Fruit fly (Drosophila melanogaster): ENCODE results near the gene Trf.
A peak's percentile ranks its signal among the peaks of the same experiment; 100 is the strongest.

DNA sequence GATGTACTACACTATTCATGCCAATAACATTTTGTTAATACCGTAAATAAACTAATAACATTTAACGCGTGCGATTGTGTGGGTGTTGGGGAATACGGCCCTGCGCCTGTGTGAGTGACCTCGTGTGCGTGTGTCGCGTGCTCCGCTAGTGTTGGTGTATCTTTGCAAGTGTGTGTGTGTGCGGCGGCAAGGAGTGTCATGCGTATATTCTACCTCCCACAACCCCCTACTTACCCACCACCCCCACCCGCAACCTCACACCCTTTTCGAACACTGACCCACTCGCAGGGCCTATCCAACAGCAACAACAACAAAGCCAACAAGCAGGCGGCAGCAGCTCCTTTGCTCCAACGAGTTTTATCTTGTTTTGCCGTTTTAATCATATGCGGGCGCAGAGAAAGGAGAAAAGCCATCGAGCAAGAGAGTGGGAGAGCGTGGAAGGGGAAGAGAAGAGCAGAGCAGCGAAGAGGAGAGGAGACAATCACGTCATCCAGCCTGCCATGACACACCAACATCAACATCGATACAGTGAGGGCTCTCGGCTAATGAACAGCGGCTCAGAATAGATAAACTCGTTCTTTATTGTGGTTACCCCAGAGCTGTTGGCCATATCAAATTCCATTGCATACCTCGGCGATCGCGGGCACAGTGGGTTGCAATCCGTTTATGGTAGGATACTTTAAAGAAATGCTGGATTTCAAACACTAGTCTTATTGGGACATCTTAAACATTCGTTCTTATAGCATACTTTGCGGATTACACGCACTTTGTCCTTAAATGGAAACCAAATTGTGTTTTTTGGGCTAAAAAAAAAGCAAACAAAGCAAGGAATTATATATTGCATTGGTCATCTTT is 11.9 kb downstream of the Trf start:
- no peak for TF ChIP-seq CG34367 (tag; optimal IDR thresholded peaks at IDR 0.05)
- no peak for TF ChIP-seq CG32121 (GFP tag; IDR thresholded peaks at IDR 0.05)
- no peak for TF ChIP-seq rn (GFP tag; IDR thresholded peaks at IDR 0.05)
- no peak for TF ChIP-seq CG10348 (GFP tag; IDR thresholded peaks at IDR 0.05)
- no peak for TF ChIP-seq gl (tag; optimal IDR thresholded peaks at IDR 0.05)
- no peak for TF ChIP-seq Pif1A (GFP tag; optimal IDR thresholded peaks at IDR 0.05)
- no peak for TF ChIP-seq D1 (tag; optimal IDR thresholded peaks at IDR 0.05)
- TF ChIP-seq CG15710 (tag; optimal IDR thresholded peaks at IDR 0.05): no peak
- TF ChIP-seq CG17806 (tag; optimal IDR thresholded peaks at IDR 0.05): no peak
- 0 out of 3 replicates have a peak, but pooled peaks have one; percentile 19 for TF ChIP-seq fd96Ca (GFP tag; IDR thresholded peaks at IDR 0.05)
- TF ChIP-seq EcR (GFP tag; optimal IDR thresholded peaks at IDR 0.05): peak; percentile 48
- TF ChIP-seq CG8159 (tag; optimal IDR thresholded peaks at IDR 0.05): no peak
- TF ChIP-seq CG13204 (GFP tag; optimal IDR thresholded peaks at IDR 0.05): peak; percentile 27

All from whole organism, pupa.